Fruit fly (Drosophila melanogaster): Measurements from ENCODE around the gene CG5024.

The CG5024 gene

DNA sequence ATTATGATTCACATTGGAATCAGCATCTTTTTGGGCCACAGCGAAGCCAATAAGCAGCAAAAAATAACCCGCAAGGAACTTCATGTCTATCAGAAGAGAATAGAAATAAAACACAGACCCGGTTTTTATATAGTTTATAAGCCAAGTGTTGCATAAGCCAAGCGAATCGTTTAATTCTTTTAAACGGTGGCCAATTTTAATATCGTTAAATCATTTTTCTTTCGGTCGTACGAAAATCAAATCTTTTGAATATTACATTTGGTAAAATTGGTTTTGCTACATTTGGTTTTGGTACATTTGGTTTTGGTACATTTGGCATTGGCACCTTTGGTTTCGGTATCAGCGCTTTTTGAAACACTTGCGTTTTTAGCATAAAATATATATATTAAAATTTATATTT, 19.2 kb downstream of the CG5024 start, which contains the start of gene Sfp96F:
Gene Sfp96F, minus strand, starts transcription at position 101 of the 400 bp plus-strand sequence.
- no peak for TF ChIP-seq CG17359 (tag; optimal IDR thresholded peaks at IDR 0.05)

DNA sequence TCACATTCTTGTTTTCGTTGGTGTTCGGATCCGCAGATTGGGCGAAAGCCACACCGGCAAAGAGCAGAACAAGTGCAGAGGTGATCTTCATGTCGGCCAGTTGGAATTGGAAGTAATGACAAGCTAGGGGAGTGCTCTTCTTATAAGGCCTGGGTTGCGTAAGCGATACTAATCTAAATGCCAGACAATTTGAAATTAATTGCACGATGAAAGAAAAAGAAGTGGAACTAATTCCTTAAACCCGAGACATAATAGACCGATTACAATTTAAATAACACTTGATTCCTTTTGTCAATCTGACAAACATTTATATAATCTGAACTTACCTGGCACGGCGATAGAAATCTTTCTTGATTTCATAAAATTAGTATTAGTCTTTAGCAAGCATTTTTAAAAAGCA, 19.9 kb downstream of the CG5024 start, which contains the start of gene Mst57Db:
Gene Mst57Db, minus strand, starts transcription at position 101 of the 400 bp plus-strand sequence.
- TF ChIP-seq CG1792 (GFP tag; optimal IDR thresholded peaks at IDR 0.05) = no peak
- TF ChIP-seq fu2 (GFP tag; optimal IDR thresholded peaks at IDR 0.05) = no peak
- TF ChIP-seq trh (GFP tag; optimal IDR thresholded peaks at IDR 0.05) = no peak
- TF ChIP-seq ewg (GFP tag; optimal IDR thresholded peaks at IDR 0.05) = no peak
- no peak for TF ChIP-seq CG11504 (tag; optimal IDR thresholded peaks at IDR 0.05)
- no peak for TF ChIP-seq z (GFP tag; IDR thresholded peaks at IDR 0.05)
- TF ChIP-seq cato (GFP tag; optimal IDR thresholded peaks at IDR 0.05; ENCODE audit: borderline replicate concordance) = no peak

DNA sequence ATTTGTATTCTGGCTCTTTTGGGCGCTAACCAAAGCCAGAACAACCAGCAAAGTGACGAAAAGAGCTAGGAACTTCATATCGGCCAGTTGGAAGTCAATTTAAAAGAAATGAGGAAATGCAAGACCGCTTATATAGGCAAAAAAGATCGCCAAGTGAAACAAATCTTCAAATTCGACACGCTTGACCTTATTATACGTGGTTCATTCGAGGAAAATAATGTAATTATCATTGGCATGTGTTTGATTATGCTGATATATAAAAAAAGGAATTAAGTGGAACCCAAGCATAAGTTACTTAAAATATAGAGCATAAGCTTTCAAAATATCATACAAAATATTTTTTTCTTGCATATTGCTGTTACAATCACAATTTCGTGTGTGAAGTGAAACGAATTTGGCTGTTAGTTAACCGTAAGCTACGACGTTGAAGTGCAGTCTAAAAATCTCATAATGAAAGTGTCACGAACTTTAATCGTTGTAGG, 20.9 kb downstream of the CG5024 start, which contains the start of the genes Mst57Da and alpha4GT2:
Gene Mst57Da, minus strand, starts transcription at position 101 of the 482 bp plus-strand sequence.
Gene alpha4GT2, plus strand, starts transcription at position 432 of the 482 bp plus-strand sequence.
- no peak for TF ChIP-seq Myb (GFP tag; optimal IDR thresholded peaks at IDR 0.05)
- TF ChIP-seq dpn (GFP tag; optimal IDR thresholded peaks at IDR 0.05) = no peak
- no peak for TF ChIP-seq CG6254 (GFP tag; optimal IDR thresholded peaks at IDR 0.05)
- TF ChIP-seq exex (tag; optimal IDR thresholded peaks at IDR 0.05) = no peak
- no peak for TF ChIP-seq emc (GFP tag; optimal IDR thresholded peaks at IDR 0.05)
- no peak for TF ChIP-seq pho (GFP tag; optimal IDR thresholded peaks at IDR 0.05)
- TF ChIP-seq CG12155 (GFP tag; optimal IDR thresholded peaks at IDR 0.05) = no peak
- TF ChIP-seq CG32772 (GFP tag; IDR thresholded peaks at IDR 0.05) = no peak
- TF ChIP-seq hb (GFP tag; IDR thresholded peaks at IDR 0.05; ENCODE audit: partially characterized antibody) = no peak
- TF ChIP-seq dati (GFP tag; IDR thresholded peaks at IDR 0.05) = no peak
- TF ChIP-seq chn (GFP tag; optimal IDR thresholded peaks at IDR 0.05) = no peak
- no peak for TF ChIP-seq inv (GFP tag; IDR thresholded peaks at IDR 0.05; ENCODE audit: partially characterized antibody)
- TF ChIP-seq CG10565 (GFP tag; optimal IDR thresholded peaks at IDR 0.05) = no peak
- no peak for TF ChIP-seq PHDP (tag; optimal IDR thresholded peaks at IDR 0.05)
- no peak for TF ChIP-seq ftz-f1 (GFP tag; optimal IDR thresholded peaks at IDR 0.05)
- TF ChIP-seq CG17802 (tag; optimal IDR thresholded peaks at IDR 0.05) = no peak

DNA sequence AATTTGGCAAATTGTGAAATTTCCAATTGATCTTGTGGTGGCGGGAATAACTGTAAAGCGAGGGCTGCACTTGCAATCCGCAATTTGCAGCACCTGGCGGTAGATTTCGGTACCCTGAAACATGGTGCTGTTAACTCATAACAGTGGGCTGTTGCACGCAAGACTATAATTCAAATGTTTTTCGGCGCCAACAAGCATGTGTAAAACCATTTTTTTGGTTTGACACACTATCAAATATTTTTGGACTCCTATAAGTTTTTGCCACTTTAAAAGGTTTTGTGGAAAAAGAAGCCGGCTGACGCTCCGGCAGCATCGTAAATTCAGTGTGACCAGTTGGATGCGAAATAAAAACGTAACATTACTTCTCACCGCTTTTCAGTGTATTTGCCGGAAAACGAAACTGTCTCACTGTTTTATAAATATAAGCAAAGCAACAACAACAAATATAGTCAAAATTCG, 40.4 kb downstream of the CG5024 start, which contains the start of the genes CG14545 and CG5886:
Gene CG14545, minus strand, starts transcription at position 68 of the 459 bp plus-strand sequence.
Gene CG5886, plus strand, starts transcription at position 409 of the 459 bp plus-strand sequence.
- peak; percentile 10 for TF ChIP-seq CG11504 (tag; optimal IDR thresholded peaks at IDR 0.05)
- TF ChIP-seq prd (optimal IDR thresholded peaks at IDR 0.05) = no peak
- 0 out of 3 replicates have a peak, but pooled peaks have one; percentile 5 for TF ChIP-seq prd (GFP tag; IDR thresholded peaks at IDR 0.05)
- peak; percentile 34 for TF ChIP-seq BEAF-32 (GFP tag; optimal IDR thresholded peaks at IDR 0.05)
- peak; percentile 89 for TF ChIP-seq stwl (tag; optimal IDR thresholded peaks at IDR 0.05)
- peak; percentile 36 for TF ChIP-seq CG33213 (GFP tag; optimal IDR thresholded peaks at IDR 0.05)
- no peak for TF ChIP-seq Bteb2 (GFP tag; optimal IDR thresholded peaks at IDR 0.05)
- TF ChIP-seq tna (GFP tag; IDR thresholded peaks at IDR 0.05; ENCODE audit: partially characterized antibody) = no peak
- peak; percentile 31 for TF ChIP-seq CHES-1-like (GFP tag; optimal IDR thresholded peaks at IDR 0.05)
- TF ChIP-seq lilli (GFP tag; optimal IDR thresholded peaks at IDR 0.05) = peak; percentile 15
- TF ChIP-seq pzg (GFP tag; optimal IDR thresholded peaks at IDR 0.05) = peak; percentile 75
- TF ChIP-seq Sin3A (optimal IDR thresholded peaks at IDR 0.05) = peak; percentile 94
- TF ChIP-seq Mes4 (GFP tag; optimal IDR thresholded peaks at IDR 0.05) = no peak
- peak; percentile 85 for TF ChIP-seq CG9797 (GFP tag; optimal IDR thresholded peaks at IDR 0.05)
- TF ChIP-seq CG30403 (GFP tag; optimal IDR thresholded peaks at IDR 0.05) = peak; percentile 23
- peak; percentile 5 for TF ChIP-seq gem (tag; optimal IDR thresholded peaks at IDR 0.05)
- peak; percentile 24 for TF ChIP-seq pho (GFP tag; optimal IDR thresholded peaks at IDR 0.05)
- TF ChIP-seq E2f2 (GFP tag; IDR thresholded peaks at IDR 0.05) = peak; percentile 87
- peak; percentile 40 for TF ChIP-seq CG1603 (tag; optimal IDR thresholded peaks at IDR 0.05)
- no peak for TF ChIP-seq Hr51 (GFP tag; optimal IDR thresholded peaks at IDR 0.05)
- TF ChIP-seq CG12659 (GFP tag; optimal IDR thresholded peaks at IDR 0.05) = peak; percentile 39
- peak; percentile 80 for TF ChIP-seq Dp (GFP tag; optimal IDR thresholded peaks at IDR 0.05)
- TF ChIP-seq knrl (GFP tag; IDR thresholded peaks at IDR 0.05; ENCODE audit: partially characterized antibody) = peak; percentile 34; the same call in 1 of the 3 replicates

Data from whole organism, embryonic.